Fruit fly (Drosophila melanogaster) whole organism, pupa: ENCODE results near the gene RpS7.

ENCODE experiments used
- CG13204 ChIP-seq: fragments of 200-800 bp; sonication (Bioruptor generic); optimal IDR thresholded peaks from 2 replicates; lab custom pipeline; 2018; ENCODE audit warnings: missing biosample characterization, mild to moderate bottlenecking, missing genetic modification characterization, moderate library complexity
- CG15710 ChIP-seq: fragments of 200-800 bp; sonication (Bioruptor generic); optimal IDR thresholded peaks from 2 replicates; lab custom pipeline; 2018; ENCODE audit warnings: missing biosample characterization, mild to moderate bottlenecking, missing genetic modification characterization, moderate library complexity
- D1 ChIP-seq: fragments of 200-800 bp; sonication (Bioruptor generic); optimal IDR thresholded peaks from 2 replicates; lab custom pipeline; 2018; ENCODE audit warnings: missing biosample characterization, mild to moderate bottlenecking, missing genetic modification characterization, moderate library complexity
- Ets98B ChIP-seq: fragments of 200-800 bp; sonication (Bioruptor generic); IDR thresholded peaks from 2 replicates; pipeline ENCODE4 v1.3.6; 2022; ENCODE audit warnings: missing biosample characterization, missing genetic modification characterization
- Pif1A ChIP-seq: fragments of 200-800 bp; sonication (Bioruptor generic); optimal IDR thresholded peaks from 3 replicates; lab custom pipeline; 2016; ENCODE audit warnings: missing biosample characterization, missing genetic modification characterization

- TF ChIP-seq CG13204 (GFP tag; lab: Kevin White, UChicago): no peak
- no peak for TF ChIP-seq CG15710
- no peak for TF ChIP-seq Ets98B
- no peak for TF ChIP-seq D1 (tag; lab: Kevin White, UChicago)
- no peak for TF ChIP-seq Pif1A
These were observed 26.4 kb upstream of the RpS7 start for dm6 chr3R:30235253-30235652.
